Fruit fly (Drosophila melanogaster) whole organism, embryonic: ENCODE data around the gene CG44362.
A peak's percentile ranks its signal among the peaks of the same experiment; 100 is the strongest.

Experiments used
- Abd-B ChIP-seq: fragments of 200-800 bp; sonication (Bioruptor generic); optimal IDR thresholded peaks from 2 replicates; lab custom pipeline; 2018; ENCODE audit warnings: missing biosample characterization, mild to moderate bottlenecking, missing genetic modification characterization, moderate library complexity
- CG10147 ChIP-seq: fragments of 200-800 bp; sonication (Bioruptor generic); optimal IDR thresholded peaks from 2 replicates; lab custom pipeline; 2019; ENCODE audit warnings: missing biosample characterization, mild to moderate bottlenecking, missing genetic modification characterization, moderate library complexity
- CG1024 ChIP-seq: fragments of 200-800 bp; sonication (Bioruptor generic); IDR thresholded peaks from 2 replicates; pipeline ENCODE4 v1.3.6; 2022; ENCODE audit warnings: missing biosample characterization, missing genetic modification characterization
- CG10274 ChIP-seq: fragments of 200-800 bp; sonication (Bioruptor generic); optimal IDR thresholded peaks from 3 replicates; lab custom pipeline; 2017; ENCODE audit warnings: missing biosample characterization, mild to moderate bottlenecking, missing genetic modification characterization
- CG10462 ChIP-seq: fragments of 200-800 bp; sonication (Bioruptor generic); optimal IDR thresholded peaks from 2 replicates; lab custom pipeline; 2016; ENCODE audit warnings: missing biosample characterization, missing genetic modification characterization
- CG10959 ChIP-seq: fragments of 200-800 bp; sonication (Bioruptor generic); IDR thresholded peaks from 2 replicates; pipeline ENCODE4 v1.3.6; 2022; ENCODE audit warnings: missing biosample characterization, missing genetic modification characterization
- CG11247 ChIP-seq: fragments of 200-800 bp; sonication (Bioruptor generic); IDR thresholded peaks from 2 replicates; pipeline ENCODE4 v1.3.6; 2022; ENCODE audit warnings: missing biosample characterization, missing genetic modification characterization
- CG11504 ChIP-seq: fragments of 200-800 bp; sonication (Bioruptor generic); optimal IDR thresholded peaks from 3 replicates; lab custom pipeline; 2019; ENCODE audit warnings: missing biosample characterization, mild to moderate bottlenecking, missing genetic modification characterization, moderate library complexity
- CG1233 ChIP-seq: fragments of 200-800 bp; sonication (Bioruptor generic); optimal IDR thresholded peaks from 4 replicates; lab custom pipeline; 2018; ENCODE audit warnings: missing biosample characterization, mild to moderate bottlenecking, missing genetic modification characterization
- CG14710 ChIP-seq: fragments of 200-800 bp; sonication (Bioruptor generic); optimal IDR thresholded peaks from 3 replicates; lab custom pipeline; 2019; ENCODE audit warnings: missing biosample characterization, mild to moderate bottlenecking, missing genetic modification characterization, moderate library complexity
- CG16863 ChIP-seq: fragments of 200-800 bp; sonication (Bioruptor generic); optimal IDR thresholded peaks from 3 replicates; lab custom pipeline; 2016; ENCODE audit warnings: missing biosample characterization, missing genetic modification characterization
- CG17612 ChIP-seq: fragments of 200-800 bp; sonication (Bioruptor generic); IDR thresholded peaks from 2 replicates; pipeline ENCODE4 v1.3.6; 2022; ENCODE audit warnings: missing biosample characterization, missing genetic modification characterization
- CG18011 ChIP-seq: fragments of 200-800 bp; sonication (Bioruptor generic); optimal IDR thresholded peaks from 2 replicates; lab custom pipeline; 2017; ENCODE audit warnings: missing biosample characterization, missing genetic modification characterization, mild to moderate bottlenecking, moderate library complexity, missing genotype
- CG18599 ChIP-seq: fragments of 200-800 bp; sonication (Bioruptor generic); optimal IDR thresholded peaks from 3 replicates; lab custom pipeline; 2017; ENCODE audit warnings: missing biosample characterization, missing genetic modification characterization, mild to moderate bottlenecking, moderate library complexity, missing genetic modification reagents
- CG18764 ChIP-seq: fragments of 200-800 bp; sonication (Bioruptor generic); optimal IDR thresholded peaks from 3 replicates; lab custom pipeline; 2016; ENCODE audit warnings: missing biosample characterization, missing genetic modification characterization
- CG2129 ChIP-seq: fragments of 200-800 bp; sonication (Bioruptor generic); IDR thresholded peaks from 2 replicates; pipeline ENCODE4 v1.3.6; 2022; ENCODE audit warnings: missing biosample characterization, missing genetic modification characterization; ENCODE audit not compliant: partially characterized antibody
- CG30431 ChIP-seq: fragments of 200-800 bp; sonication (Bioruptor generic); optimal IDR thresholded peaks from 2 replicates; lab custom pipeline; 2017; ENCODE audit warnings: missing biosample characterization, missing genetic modification characterization
- CG31224 ChIP-seq: fragments of 200-800 bp; sonication (Bioruptor generic); IDR thresholded peaks from 2 replicates; pipeline ENCODE4 v1.3.6; 2022; ENCODE audit warnings: missing biosample characterization, missing genetic modification characterization
- CG4328 ChIP-seq: fragments of 200-800 bp; sonication (Bioruptor generic); optimal IDR thresholded peaks from 3 replicates; lab custom pipeline; 2017; ENCODE audit warnings: missing biosample characterization, missing genetic modification reagents, missing genetic modification characterization
- CG4820 ChIP-seq: fragments of 200-800 bp; sonication (Bioruptor generic); optimal IDR thresholded peaks from 3 replicates; lab custom pipeline; 2016; ENCODE audit warnings: missing biosample characterization, missing genetic modification characterization
- CG6683 ChIP-seq: fragments of 200-800 bp; sonication (Bioruptor generic); optimal IDR thresholded peaks from 2 replicates; lab custom pipeline; 2017; ENCODE audit warnings: missing biosample characterization, mild to moderate bottlenecking, missing genetic modification characterization, missing genetic modification reagents
- CG7745 ChIP-seq: fragments of 200-800 bp; sonication (Bioruptor generic); optimal IDR thresholded peaks from 2 replicates; lab custom pipeline; 2018; ENCODE audit warnings: missing biosample characterization, mild to moderate bottlenecking, missing genetic modification characterization, moderate library complexity
- CG8290 ChIP-seq, 3 experiments: fragments of 200-800 bp; sonication (Bioruptor generic); optimal IDR thresholded peaks; 2 replicates each; lab custom pipeline; 2016 to 2019; ENCODE audit warnings: missing biosample characterization in 3 of 3, missing genetic modification characterization in 3 of 3, mild to moderate bottlenecking in 2 of 3, moderate library complexity in 1 of 3
- CG8924 ChIP-seq: fragments of 200-800 bp; optimal IDR thresholded peaks from 3 replicates; lab custom pipeline; 2019; ENCODE audit warnings: missing biosample characterization, mild to moderate bottlenecking, missing genetic modification characterization, moderate library complexity
- CG9437 ChIP-seq: fragments of 200-800 bp; sonication (Bioruptor generic); optimal IDR thresholded peaks from 2 replicates; lab custom pipeline; 2018; ENCODE audit warnings: missing biosample characterization, mild to moderate bottlenecking, missing genetic modification characterization
- CG9727 ChIP-seq: fragments of 200-800 bp; sonication (Bioruptor generic); optimal IDR thresholded peaks from 3 replicates; lab custom pipeline; 2017; ENCODE audit warnings: missing biosample characterization, mild to moderate bottlenecking, missing genetic modification characterization
- CoRest ChIP-seq: fragments of 200-800 bp; sonication (Bioruptor generic); optimal IDR thresholded peaks from 3 replicates; lab custom pipeline; 2018; ENCODE audit warnings: missing biosample characterization, mild to moderate bottlenecking, missing genetic modification characterization, moderate library complexity
- Deaf1 ChIP-seq: fragments of 200-800 bp; optimal IDR thresholded peaks from 3 replicates; lab custom pipeline; 2019; ENCODE audit warnings: missing biosample characterization, mild to moderate bottlenecking, missing genetic modification characterization, moderate library complexity
- Dp ChIP-seq: fragments of 200-800 bp; sonication (Bioruptor generic); optimal IDR thresholded peaks from 2 replicates; lab custom pipeline; 2018; ENCODE audit warnings: missing biosample characterization, mild to moderate bottlenecking, missing genetic modification characterization, moderate library complexity
- E2f1 ChIP-seq: fragments of 200-800 bp; sonication (Bioruptor generic); IDR thresholded peaks from 2 replicates; pipeline ENCODE4 v1.3.6; 2022; ENCODE audit warnings: missing biosample characterization, missing genetic modification characterization
- E2f2 ChIP-seq: fragments of 200-800 bp; sonication (Bioruptor generic); IDR thresholded peaks from 2 replicates; pipeline ENCODE4 v1.3.6; 2022; ENCODE audit warnings: missing biosample characterization, missing genetic modification characterization
- HHEX ChIP-seq: fragments of 200-800 bp; sonication (Bioruptor generic); optimal IDR thresholded peaks from 3 replicates; lab custom pipeline; 2017; ENCODE audit warnings: missing biosample characterization, mild to moderate bottlenecking, missing genetic modification characterization, missing genetic modification reagents
- ci ChIP-seq: fragments of 200-800 bp; sonication (Bioruptor generic); IDR thresholded peaks from 3 replicates; pipeline ENCODE4 v1.3.6; 2022; ENCODE audit warnings: missing biosample characterization, missing genetic modification characterization
- crol ChIP-seq: fragments of 200-800 bp; sonication (Bioruptor generic); IDR thresholded peaks from 2 replicates; pipeline ENCODE4 v1.3.6; 2022; ENCODE audit warnings: missing biosample characterization, missing genetic modification characterization
- crp ChIP-seq, 2 experiments: fragments of 200-800 bp; sonication (Bioruptor generic); optimal IDR thresholded peaks; 2 replicates in 1 of 2; 3 replicates in 1 of 2; lab custom pipeline; 2017; ENCODE audit warnings: missing biosample characterization in 2 of 2, missing genetic modification characterization in 2 of 2, mild to moderate bottlenecking in 1 of 2, moderate library complexity in 1 of 2
- danr ChIP-seq: fragments of 200-800 bp; sonication (Bioruptor generic); IDR thresholded peaks from 2 replicates; pipeline ENCODE4 v1.3.6; 2022; ENCODE audit warnings: missing biosample characterization, missing genetic modification characterization
- exex ChIP-seq: fragments of 200-800 bp; sonication (Bioruptor generic); optimal IDR thresholded peaks from 4 replicates; lab custom pipeline; 2018; ENCODE audit warnings: missing biosample characterization, mild to moderate bottlenecking, missing genetic modification characterization, moderate library complexity
- fu2 ChIP-seq: fragments of 200-800 bp; sonication (Bioruptor generic); optimal IDR thresholded peaks from 2 replicates; lab custom pipeline; 2016; ENCODE audit warnings: missing biosample characterization, missing genetic modification characterization
- gem ChIP-seq: fragments of 200-800 bp; sonication (Bioruptor generic); optimal IDR thresholded peaks from 2 replicates; lab custom pipeline; 2019; ENCODE audit warnings: missing biosample characterization, mild to moderate bottlenecking, missing genetic modification characterization, moderate library complexity
- insv ChIP-seq, 2 experiments: fragments of 200-800 bp; sonication (Bioruptor generic); optimal IDR thresholded peaks; 3 replicates each; lab custom pipeline; 2016 to 2018; ENCODE audit warnings: missing biosample characterization in 2 of 2, missing genetic modification characterization in 2 of 2
- nmo ChIP-seq: fragments of 200-800 bp; sonication (Bioruptor generic); optimal IDR thresholded peaks from 2 replicates; lab custom pipeline; 2018; ENCODE audit warnings: missing biosample characterization, mild to moderate bottlenecking, missing genetic modification characterization, moderate library complexity
- otp ChIP-seq: fragments of 200-800 bp; sonication (Bioruptor generic); IDR thresholded peaks from 3 replicates; pipeline ENCODE4, ENCODE4 v1.3.6; 2022; ENCODE audit warnings: missing biosample characterization, missing genetic modification characterization
- p53 ChIP-seq: fragments of 200-800 bp; sonication (Bioruptor generic); optimal IDR thresholded peaks from 2 replicates; lab custom pipeline; 2016; ENCODE audit warnings: missing biosample characterization, missing genetic modification characterization
- ro ChIP-seq: fragments of 200-800 bp; sonication (Bioruptor generic); IDR thresholded peaks from 2 replicates; pipeline ENCODE4 v1.3.6; 2022; ENCODE audit warnings: missing biosample characterization, missing genetic modification characterization
- sens ChIP-seq: fragments of 200-800 bp; sonication (Bioruptor generic); peaks from one replicate; lab custom pipeline; 2016; ENCODE audit warnings: missing biosample characterization, missing genetic modification characterization
- tio ChIP-seq: fragments of 200-800 bp; sonication (Bioruptor generic); optimal IDR thresholded peaks from 2 replicates; lab custom pipeline; 2017; ENCODE audit warnings: missing biosample characterization, missing genetic modification characterization, inconsistent platforms

The CG44362 gene

dm6 chr3L:11393806-11394205 is 3.5 kb upstream of the CG44362 start (continued):
- TF ChIP-seq CG11247 (GFP tag; lab: Robert Waterston, UW): 0 out of 2 replicates have a peak, but pooled peaks have one; percentile 22

- TF ChIP-seq tio (GFP tag; lab: Kevin White, UChicago) (no peak), CG18764 (GFP tag; lab: Kevin White, UChicago) (no peak), CG14710 (tag; lab: Kevin White, UChicago) (no peak), exex (no peak), CG7745 (no peak), crol (GFP tag; lab: Robert Waterston, UW) (no peak), p53 (GFP tag; lab: Kevin White, UChicago) (no peak), CG9727 (GFP tag; lab: Kevin White, UChicago) (no peak), CG6683 (no peak), E2f2 (GFP tag; lab: Robert Waterston, UW) (no peak), CG16863 (GFP tag; lab: Kevin White, UChicago) (no peak), CG1233 (no peak), CG31224 (no peak), CG18011 (GFP tag; lab: Kevin White, UChicago) (no peak)
Observed at dm6 chr3L:11394390-11394789, 3.0 kb upstream of the CG44362 start, which contains the start of gene CG11726. Gene CG11726 (plus strand): TSS chr3L:11394690.

- TF ChIP-seq CG10462 (GFP tag; lab: Kevin White, UChicago) (no peak), fu2 (GFP tag; lab: Kevin White, UChicago) (no peak), gem (tag; lab: Kevin White, UChicago) (peak; percentile 91), CG8290 (GFP tag; optimal IDR thresholded peaks at IDR 0.05; lab: Kevin White, UChicago) (no peak), CG8290 (tag; optimal IDR thresholded peaks at IDR 0.05; lab: Kevin White, UChicago) (peak in 1 of 2 experiments; percentile 31), CG18764 (GFP tag; lab: Kevin White, UChicago) (peak; percentile 9), Deaf1 (tag; lab: Kevin White, UChicago) (peak; percentile 36), CG4820 (GFP tag; lab: Kevin White, UChicago) (peak; percentile 34), crp (GFP tag; optimal IDR thresholded peaks at IDR 0.05; lab: Kevin White, UChicago) (no peak), CG8924 (tag; lab: Kevin White, UChicago) (peak; percentile 77), CG4328 (GFP tag; lab: Kevin White, UChicago) (peak; percentile 19), otp (GFP tag; lab: Robert Waterston, UW) (no peak), CG10274 (GFP tag; lab: Kevin White, UChicago) (no peak), ro (no peak), CG1024 (GFP tag; lab: Robert Waterston, UW) (no peak), CG30431 (no peak), Dp (GFP tag; lab: Kevin White, UChicago) (no peak), HHEX (GFP tag; lab: Kevin White, UChicago) (no peak), ci (GFP tag; lab: Robert Waterston, UW) (0 out of 3 replicates have a peak, but pooled peaks have one; percentile 53), CG9437 (GFP tag; lab: Kevin White, UChicago) (peak; percentile 60), CoRest (tag; lab: Kevin White, UChicago) (peak; percentile 74), CG10959 (GFP tag; lab: Robert Waterston, UW) (no peak), CG17612 (0 out of 2 replicates have a peak, but pooled peaks have one; percentile 24), sens (peak; percentile 50), insv (GFP tag; optimal IDR thresholded peaks at IDR 0.05; lab: Kevin White, UChicago) (no peak), CG18599 (GFP tag; lab: Kevin White, UChicago) (peak; percentile 62), danr (GFP tag; lab: Robert Waterston, UW) (no peak), CG10147 (peak; percentile 48), CG2129 (GFP tag; lab: Robert Waterston, UW) (no peak), nmo (GFP tag; lab: Kevin White, UChicago) (peak; percentile 67), E2f1 (peak; percentile 28; the same call in 1 of the 2 replicates), Abd-B (GFP tag; lab: Kevin White, UChicago) (peak; percentile 81), CG11504 (peak; percentile 79)
Observed at dm6 chr3L:11398484-11399088, 1.2 kb downstream of the CG44362 start.
